Fruit fly (Drosophila melanogaster): ENCODE data around the gene CecC.

- TF ChIP-seq Tbp (GFP tag; optimal IDR thresholded peaks at IDR 0.05) (no peak), CG34224 (GFP tag; IDR thresholded peaks at IDR 0.05; ENCODE audit: partially characterized antibody) (no peak), bsh (GFP tag; optimal IDR thresholded peaks at IDR 0.05) (no peak), zf30C (GFP tag; optimal IDR thresholded peaks at IDR 0.05) (no peak), pb (GFP tag; optimal IDR thresholded peaks at IDR 0.05) (no peak), CG15269 (tag; optimal IDR thresholded peaks at IDR 0.05) (no peak), bcd (GFP tag; optimal IDR thresholded peaks at IDR 0.05) (no peak)
These were observed 43.3 kb downstream of the CecC start for dm6 chr3R:30259561-30259960.

Data from whole organism, embryonic.